Worm (Caenorhabditis elegans) whole organism, young adult: ENCODE data around the gene Y54G2A.13.

Experiments used
- B0019.2 ChIP-seq: fragments of 200-800 bp; sonication (Bioruptor generic); conservative IDR thresholded peaks from 2 replicates; pipeline ENCODE4 v1.3.6; 2022; ENCODE audit warnings: missing genetic modification reagents, missing genetic modification characterization, missing compliant biosample characterization
- C06A6.2 ChIP-seq: fragments of 200-800 bp; sonication (Bioruptor generic); conservative IDR thresholded peaks from 2 replicates; pipeline ENCODE4 v1.3.6; 2022; ENCODE audit warnings: missing genetic modification characterization, missing compliant biosample characterization
- F10E7.11 ChIP-seq: sonication (generic microtip); optimal IDR thresholded peaks from 2 replicates; lab custom pipeline; 2017; ENCODE audit warnings: mild to moderate bottlenecking, missing genetic modification characterization, moderate library complexity, missing compliant biosample characterization
- F22D6.2 ChIP-seq: sonication (generic microtip); optimal IDR thresholded peaks from 2 replicates; lab custom pipeline; 2016; ENCODE audit warnings: mild to moderate bottlenecking, missing genetic modification characterization, missing compliant biosample characterization
- F23B12.7 ChIP-seq: sonication (generic microtip); optimal IDR thresholded peaks from 2 replicates; lab custom pipeline; 2017; ENCODE audit warnings: missing genetic modification characterization, mild to moderate bottlenecking, missing compliant biosample characterization, antibody characterized with exemption, moderate library complexity; ENCODE audit not compliant: insufficient read depth
- K12H6.12 ChIP-seq: fragments of 200-800 bp; sonication (Bioruptor generic); optimal IDR thresholded peaks from 2 replicates; lab custom pipeline; 2018; ENCODE audit warnings: mild to moderate bottlenecking, missing genetic modification characterization, missing compliant biosample characterization
- T07F8.4 ChIP-seq: sonication (generic microtip); optimal IDR thresholded peaks from 2 replicates; lab custom pipeline; 2016; ENCODE audit warnings: mild to moderate bottlenecking, missing genetic modification characterization, moderate library complexity, missing compliant biosample characterization
- Y67H2A.10 ChIP-seq: fragments of 200-800 bp; sonication (Bioruptor generic); conservative IDR thresholded peaks from 2 replicates; pipeline ENCODE4 v1.3.6; 2022; ENCODE audit warnings: missing genetic modification reagents, missing genetic modification characterization, missing compliant biosample characterization
- ZK185.1 ChIP-seq: sonication (generic microtip); optimal IDR thresholded peaks from 2 replicates; lab custom pipeline; 2016; ENCODE audit warnings: mild to moderate bottlenecking, missing genetic modification characterization, missing compliant biosample characterization; ENCODE audit not compliant: poor library complexity, severe bottlenecking
- aptf-3 ChIP-seq: fragments of 200-800 bp; sonication (Bioruptor generic); IDR thresholded peaks from 2 replicates; pipeline ENCODE4 v1.3.6; 2022; ENCODE audit warnings: missing genetic modification characterization, missing compliant biosample characterization
- atf-7 ChIP-seq: sonication (generic microtip); optimal IDR thresholded peaks from 2 replicates; lab custom pipeline; 2017; ENCODE audit warnings: mild to moderate bottlenecking, missing genetic modification characterization, missing compliant biosample characterization
- athp-1 ChIP-seq: sonication (generic microtip); optimal IDR thresholded peaks from 2 replicates; lab custom pipeline; 2017; ENCODE audit warnings: mild to moderate bottlenecking, missing genetic modification characterization, missing compliant biosample characterization
- attf-6 ChIP-seq: fragments of 200-800 bp; sonication (Bioruptor generic); IDR thresholded peaks from 2 replicates; pipeline ENCODE4 v1.3.6; 2022; ENCODE audit warnings: missing genetic modification reagents, missing genetic modification characterization, missing compliant biosample characterization
- cebp-2 ChIP-seq: fragments of 200-800 bp; sonication (Bioruptor generic); IDR thresholded peaks from 2 replicates; pipeline ENCODE4 v1.3.6; 2022; ENCODE audit warnings: missing genetic modification characterization, missing compliant biosample characterization
- ceh-27 ChIP-seq: fragments of 200-800 bp; sonication (Bioruptor generic); optimal IDR thresholded peaks from 2 replicates; lab custom pipeline; 2018; ENCODE audit warnings: mild to moderate bottlenecking, missing genetic modification characterization, moderate library complexity, missing compliant biosample characterization
- ceh-58 ChIP-seq: fragments of 200-800 bp; sonication (Bioruptor generic); IDR thresholded peaks from 2 replicates; pipeline ENCODE4 v1.3.6; 2022; ENCODE audit warnings: missing genetic modification characterization, missing compliant biosample characterization
- ceh-91 ChIP-seq: fragments of 200-800 bp; sonication (Bioruptor generic); IDR thresholded peaks from 2 replicates; pipeline ENCODE4 v1.3.6; 2022; ENCODE audit warnings: missing genetic modification reagents, missing genetic modification characterization, missing compliant biosample characterization
- die-1 ChIP-seq: sonication (generic microtip); optimal IDR thresholded peaks from 2 replicates; lab custom pipeline; 2016; ENCODE audit warnings: missing genotype, mild to moderate bottlenecking, missing genetic modification characterization, missing compliant biosample characterization
- dox-1 ChIP-seq: fragments of 200-800 bp; sonication (Bioruptor generic); IDR thresholded peaks from 2 replicates; pipeline ENCODE4 v1.3.6; 2022; ENCODE audit warnings: missing genetic modification reagents, missing genetic modification characterization, missing compliant biosample characterization
- dpff-1 ChIP-seq: sonication (generic microtip); optimal IDR thresholded peaks from 2 replicates; lab custom pipeline; 2017; ENCODE audit warnings: mild to moderate bottlenecking, missing genetic modification characterization, missing compliant biosample characterization
- egrh-3 ChIP-seq: fragments of 200-800 bp; sonication (Bioruptor generic); IDR thresholded peaks from 2 replicates; pipeline ENCODE4 v1.3.6; 2022; ENCODE audit warnings: missing genetic modification reagents, missing genetic modification characterization, missing compliant biosample characterization
- ets-4 ChIP-seq: fragments of 200-800 bp; sonication (Bioruptor generic); optimal IDR thresholded peaks from 2 replicates; lab custom pipeline; 2018; ENCODE audit warnings: mild to moderate bottlenecking, missing genetic modification characterization, missing compliant biosample characterization
- fkh-3 ChIP-seq: sonication (generic microtip); optimal IDR thresholded peaks from 2 replicates; lab custom pipeline; 2016; ENCODE audit warnings: mild to moderate bottlenecking, missing genetic modification characterization, missing compliant biosample characterization
- hmg-1.2 ChIP-seq: fragments of 200-800 bp; sonication (Bioruptor generic); IDR thresholded peaks from 2 replicates; pipeline ENCODE4 v1.3.6; 2022; ENCODE audit warnings: missing genetic modification reagents, missing genetic modification characterization, missing compliant biosample characterization
- lag-1 ChIP-seq: fragments of 200-800 bp; sonication (Bioruptor generic); IDR thresholded peaks from 2 replicates; pipeline ENCODE4 v1.3.6; 2022; ENCODE audit warnings: missing genetic modification reagents, missing genetic modification characterization, missing compliant biosample characterization
- lin-26 ChIP-seq: fragments of 200-800 bp; sonication (Bioruptor generic); IDR thresholded peaks from 2 replicates; pipeline ENCODE4 v1.3.6; 2022; ENCODE audit warnings: missing genetic modification reagents, missing genetic modification characterization, missing compliant biosample characterization
- lin-35 ChIP-seq, 3 experiments: fragments of 150-350 bp in 2 of 3; sonication (generic microtip) in 1 of 3; optimal IDR thresholded peaks; 2 replicates each; lab custom pipeline; 2014 to 2018; ENCODE audit warnings: missing biosample characterization in 3 of 3, missing genetic modification characterization in 3 of 3, missing genetic modification reagents in 3 of 3
- madf-6 ChIP-seq: fragments of 200-800 bp; sonication (Bioruptor generic); IDR thresholded peaks from 2 replicates; pipeline ENCODE4 v1.3.6; 2022; ENCODE audit warnings: missing genetic modification reagents, missing genetic modification characterization, missing compliant biosample characterization
- madf-8 ChIP-seq: fragments of 200-800 bp; sonication (Bioruptor generic); conservative IDR thresholded peaks from 2 replicates; pipeline ENCODE4 v1.3.6; 2022; ENCODE audit warnings: missing genetic modification reagents, missing genetic modification characterization, missing compliant biosample characterization
- mxl-1 ChIP-seq: sonication (generic microtip); optimal IDR thresholded peaks from 2 replicates; lab custom pipeline; 2016; ENCODE audit warnings: missing genetic modification characterization, missing compliant biosample characterization
- nfya-2 ChIP-seq: fragments of 200-800 bp; sonication (Bioruptor generic); IDR thresholded peaks from 2 replicates; pipeline ENCODE4 v1.3.6; 2022; ENCODE audit warnings: missing genetic modification reagents, missing genetic modification characterization, missing compliant biosample characterization
- nhr-179 ChIP-seq: sonication (generic microtip); optimal IDR thresholded peaks from 2 replicates; lab custom pipeline; 2016; ENCODE audit warnings: mild to moderate bottlenecking, missing genetic modification characterization, missing compliant biosample characterization
- nhr-27 ChIP-seq: fragments of 200-800 bp; sonication (Bioruptor generic); optimal IDR thresholded peaks from 2 replicates; lab custom pipeline; 2018; ENCODE audit warnings: mild to moderate bottlenecking, missing genetic modification characterization, moderate library complexity, missing compliant biosample characterization
- nhr-80 ChIP-seq: sonication (generic microtip); optimal IDR thresholded peaks from 2 replicates; lab custom pipeline; 2016; ENCODE audit warnings: missing genetic modification characterization, missing compliant biosample characterization
- rec-8 ChIP-seq, 2 experiments: sonication (generic microtip); optimal IDR thresholded peaks; 2 replicates each; lab custom pipeline; 2016; ENCODE audit warnings: mild to moderate bottlenecking in 2 of 2, missing genetic modification characterization in 2 of 2, missing genetic modification reagents in 2 of 2, missing genotype in 2 of 2, missing biosample characterization in 1 of 2, missing compliant biosample characterization in 1 of 2, moderate library complexity in 1 of 2
- repo-1 ChIP-seq: sonication (generic microtip); optimal IDR thresholded peaks from 2 replicates; lab custom pipeline; 2017; ENCODE audit warnings: mild to moderate bottlenecking, missing genetic modification characterization, missing compliant biosample characterization
- rpc-1 ChIP-seq, 2 experiments: fragments of 150-350 bp in 1 of 2; sonication (generic microtip) in 1 of 2; optimal IDR thresholded peaks; 2 replicates each; lab custom pipeline; 2014 to 2018; ENCODE audit warnings: missing biosample characterization in 1 of 2, missing genetic modification characterization in 1 of 2, missing genetic modification reagents in 1 of 2, missing genotype in 1 of 2
- sdz-38 ChIP-seq: sonication (generic microtip); optimal IDR thresholded peaks from 2 replicates; lab custom pipeline; 2016; ENCODE audit warnings: missing genotype, missing genetic modification characterization, missing compliant biosample characterization
- snpc-1.1 ChIP-seq: sonication (generic microtip); optimal IDR thresholded peaks from 2 replicates; lab custom pipeline; 2017; ENCODE audit warnings: missing genetic modification characterization, mild to moderate bottlenecking, missing compliant biosample characterization, antibody characterized with exemption, moderate library complexity, missing genotype, missing genetic modification reagents; ENCODE audit not compliant: insufficient read depth
- snpc-1.3 ChIP-seq: sonication (generic microtip); optimal IDR thresholded peaks from 2 replicates; lab custom pipeline; 2017; ENCODE audit warnings: missing genetic modification characterization, mild to moderate bottlenecking, missing compliant biosample characterization, antibody characterized with exemption, moderate library complexity, missing genotype, missing genetic modification reagents; ENCODE audit not compliant: insufficient read depth
- snpc-3.4 ChIP-seq: sonication (generic microtip); optimal IDR thresholded peaks from 2 replicates; lab custom pipeline; 2017; ENCODE audit warnings: missing genetic modification characterization, mild to moderate bottlenecking, missing compliant biosample characterization, antibody characterized with exemption, moderate library complexity, missing genotype, missing genetic modification reagents
- snpc-4 ChIP-seq, 5 experiments: fragments of 150-350 bp in 1 of 5; sonication (generic microtip) in 4 of 5; optimal IDR thresholded peaks; 2 replicates each; lab custom pipeline; 2014 to 2018; ENCODE audit warnings: missing genetic modification characterization in 5 of 5, missing biosample characterization in 3 of 5, antibody characterized with exemption in 2 of 5, mild to moderate bottlenecking in 2 of 5, missing compliant biosample characterization in 2 of 5, missing genotype in 2 of 5, moderate library complexity in 2 of 5, missing genetic modification reagents in 1 of 5
- somi-1 ChIP-seq: fragments of 200-800 bp; sonication (Bioruptor generic); optimal IDR thresholded peaks from 2 replicates; lab custom pipeline; 2018; ENCODE audit warnings: mild to moderate bottlenecking, missing genetic modification characterization, missing compliant biosample characterization
- tlf-1 ChIP-seq: fragments of 200-800 bp; sonication (Bioruptor generic); optimal IDR thresholded peaks from 2 replicates; lab custom pipeline; 2018; ENCODE audit warnings: mild to moderate bottlenecking, missing genetic modification characterization, missing compliant biosample characterization
- zfh-2 ChIP-seq: fragments of 200-800 bp; sonication (Bioruptor generic); conservative IDR thresholded peaks from 2 replicates; pipeline ENCODE4 v1.3.6; 2022; ENCODE audit warnings: missing genetic modification reagents, missing genetic modification characterization, missing compliant biosample characterization
- ztf-25 ChIP-seq: fragments of 200-800 bp; sonication (Bioruptor generic); IDR thresholded peaks from 2 replicates; pipeline ENCODE4 v1.3.6; 2022; ENCODE audit warnings: missing genetic modification reagents, missing genetic modification characterization, missing compliant biosample characterization

Gene Y54G2A.13

DNA sequence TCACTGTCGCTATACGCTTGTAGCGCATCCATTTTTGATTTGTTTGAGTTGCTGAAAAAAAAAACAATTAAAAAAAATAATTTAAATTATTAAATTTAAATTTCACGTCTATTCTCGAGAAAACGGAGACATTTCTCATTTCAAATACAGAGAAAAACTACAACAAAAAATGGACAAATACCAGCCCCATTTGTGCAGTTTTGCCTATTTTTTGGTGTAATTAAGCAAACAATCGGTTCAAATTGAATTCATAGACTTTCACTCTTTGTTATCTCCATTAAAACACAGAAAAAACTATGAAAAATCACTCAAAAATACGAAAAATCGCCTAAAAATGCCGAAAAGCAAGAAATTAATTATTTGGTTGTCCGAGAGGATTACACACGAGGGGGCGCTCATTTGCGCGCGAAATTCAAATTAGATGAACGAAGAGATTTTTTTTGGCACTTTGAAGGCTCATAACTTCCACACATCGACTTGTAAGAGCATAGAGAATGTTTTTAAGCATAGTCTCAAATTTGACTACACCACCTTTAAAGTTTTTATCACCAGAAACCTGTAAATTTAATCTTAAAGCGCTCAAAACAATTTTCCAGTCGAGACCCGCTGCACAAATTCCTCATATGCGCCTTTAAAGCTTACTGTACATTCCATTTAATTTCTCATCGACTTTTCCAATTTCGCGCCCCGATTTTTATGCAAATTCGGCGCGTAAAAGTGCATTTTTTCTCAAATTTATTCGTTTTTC is 36.6 kb downstream of the Y54G2A.13 start, which contains the start of gene Y54G2A.12:
TSS of gene Y54G2A.12 (minus strand) at position 51 of the 748 bp plus-strand sequence.
- TF ChIP-seq repo-1 (tag; lab: Kevin White, UChicago), result no peak
- no peak for TF ChIP-seq rec-8 (tag; optimal IDR thresholded peaks at IDR 0.05; lab: Kevin White, UChicago)
- TF ChIP-seq K12H6.12 (tag; lab: Kevin White, UChicago), result no peak
- no peak for TF ChIP-seq F23B12.7 (tag; lab: Kevin White, UChicago)
- no peak for TF ChIP-seq snpc-4 (GFP tag; optimal IDR thresholded peaks at IDR 0.05; lab: Kevin White, UChicago)
- TF ChIP-seq snpc-4 (tag; optimal IDR thresholded peaks at IDR 0.05; lab: Kevin White, UChicago), result peak in 1 of 4 experiments; percentile 11
- no peak for TF ChIP-seq mxl-1 (tag; lab: Kevin White, UChicago)
- no peak for TF ChIP-seq lin-26 (GFP tag; lab: Robert Waterston, UW)
- TF ChIP-seq aptf-3 (GFP tag; lab: Robert Waterston, UW), result no peak
- TF ChIP-seq nfya-2 (GFP tag; lab: Robert Waterston, UW), result no peak
- no peak for TF ChIP-seq atf-7 (tag; lab: Kevin White, UChicago)
- no peak for TF ChIP-seq die-1
- no peak for TF ChIP-seq attf-6
- TF ChIP-seq cebp-2 (GFP tag; lab: Robert Waterston, UW), result no peak
- TF ChIP-seq tlf-1, result peak; percentile 53
- no peak for TF ChIP-seq ZK185.1 (tag; lab: Kevin White, UChicago)
- no peak for TF ChIP-seq T07F8.4 (tag; lab: Kevin White, UChicago)
- TF ChIP-seq F10E7.11 (tag; lab: Kevin White, UChicago), result no peak
- no peak for TF ChIP-seq C06A6.2
- no peak for TF ChIP-seq snpc-1.1 (tag; lab: Kevin White, UChicago)
- no peak for TF ChIP-seq dpff-1
- TF ChIP-seq sdz-38, result no peak
- TF ChIP-seq ets-4 (GFP tag; lab: Kevin White, UChicago), result no peak
- no peak for TF ChIP-seq B0019.2 (GFP tag; lab: Robert Waterston, UW)
- no peak for TF ChIP-seq nhr-27 (tag; lab: Kevin White, UChicago)
- peak; percentile 83 for TF ChIP-seq dox-1 (GFP tag; lab: Robert Waterston, UW)
- no peak for TF ChIP-seq zfh-2 (GFP tag; lab: Robert Waterston, UW)
- no peak for TF ChIP-seq nhr-179 (tag; lab: Kevin White, UChicago)
- TF ChIP-seq hmg-1.2 (GFP tag; lab: Robert Waterston, UW), result peak; percentile 44; the same call in 1 of the 2 replicates
- no peak for TF ChIP-seq Y67H2A.10 (GFP tag; lab: Robert Waterston, UW)
- peak; percentile 88 for TF ChIP-seq ceh-91 (GFP tag; lab: Robert Waterston, UW)
- no peak for TF ChIP-seq fkh-3 (tag; lab: Kevin White, UChicago)
- no peak for TF ChIP-seq somi-1 (GFP tag; lab: Kevin White, UChicago)
- TF ChIP-seq snpc-1.3 (tag; lab: Kevin White, UChicago), result no peak
- no peak for TF ChIP-seq F22D6.2
- no peak for TF ChIP-seq athp-1 (tag; lab: Kevin White, UChicago)
- peak; percentile 96 for TF ChIP-seq madf-6
- TF ChIP-seq ceh-27 (GFP tag; lab: Kevin White, UChicago), result no peak
- peak; percentile 88 for TF ChIP-seq madf-8 (GFP tag; lab: Robert Waterston, UW)
- no peak for TF ChIP-seq ceh-58 (GFP tag; lab: Robert Waterston, UW)
- no peak for TF ChIP-seq lag-1 (GFP tag; lab: Robert Waterston, UW)
- TF ChIP-seq snpc-3.4 (tag; lab: Kevin White, UChicago), result peak; percentile 53
- TF ChIP-seq ztf-25 (GFP tag; lab: Robert Waterston, UW), result no peak
- no peak for TF ChIP-seq nhr-80 (tag; lab: Kevin White, UChicago)
- no peak for TF ChIP-seq rpc-1 (optimal IDR thresholded peaks at IDR 0.05; lab: Kevin White, UChicago)
- no peak for TF ChIP-seq rpc-1 (tag; optimal IDR thresholded peaks at IDR 0.05; lab: Kevin White, UChicago)
- no peak for TF ChIP-seq egrh-3 (GFP tag; lab: Robert Waterston, UW)
- TF ChIP-seq lin-35 (GFP tag; optimal IDR thresholded peaks at IDR 0.05; lab: Kevin White, UChicago), result peak in 1 of 3 experiments; percentile 17
